Fruit fly (Drosophila melanogaster): ENCODE data around the gene rols.

DNA sequence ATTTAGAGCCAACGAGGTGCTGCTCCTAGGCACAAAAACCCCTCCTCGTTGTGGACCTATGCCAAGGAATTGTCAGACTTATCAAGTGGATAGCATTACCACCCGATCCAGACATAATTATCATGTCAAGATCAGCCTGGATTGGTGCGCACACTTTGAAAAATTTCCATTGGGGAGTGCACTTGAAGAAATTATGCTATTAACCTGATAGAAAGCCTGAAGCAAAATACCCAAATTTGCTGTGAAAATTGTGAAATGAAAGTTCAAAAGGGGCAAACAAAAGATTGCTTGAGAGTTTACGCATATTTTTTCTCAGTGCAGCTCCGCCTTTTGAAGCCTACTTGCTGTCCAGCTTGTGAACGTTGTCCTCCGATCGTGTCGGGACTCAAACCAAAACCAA lies 51.0 kb downstream of the rols start:
- peak; percentile 26 for TF ChIP-seq CG8301 (tag; optimal IDR thresholded peaks at IDR 0.05)
- peak; percentile 54 for TF ChIP-seq CG8159 (tag; optimal IDR thresholded peaks at IDR 0.05)
- TF ChIP-seq CG15710 (tag; optimal IDR thresholded peaks at IDR 0.05): peak; percentile 41

Data from whole organism, pupa.